Worm (Caenorhabditis elegans) whole organism, L4 larva: ENCODE measurements around the gene T14B1.1.
"Not testable (repeated sequence)": the region's sequence is repeated elsewhere in the genome, so short reads cannot be mapped to it uniquely, and the experiment has no call there.

ENCODE experiments used
- F26F4.8 ChIP-seq: fragments of 200-800 bp; sonication (Bioruptor generic); conservative IDR thresholded peaks from 2 replicates; pipeline ENCODE4 v1.3.6; 2022; ENCODE audit warnings: missing genetic modification characterization, missing compliant biosample characterization
- T20F7.1 ChIP-seq: fragments of 200-800 bp; sonication (Bioruptor generic); optimal IDR thresholded peaks from 2 replicates; lab custom pipeline; 2018; ENCODE audit warnings: mild to moderate bottlenecking, missing genetic modification characterization, missing compliant biosample characterization
- T26A8.4 ChIP-seq: fragments of 200-800 bp; sonication (Bioruptor generic); IDR thresholded peaks from 2 replicates; pipeline ENCODE4 v1.3.6; 2022; ENCODE audit warnings: missing genetic modification characterization, missing compliant biosample characterization
- Y48G9A.11 ChIP-seq: fragments of 200-800 bp; sonication (Bioruptor generic); IDR thresholded peaks from 2 replicates; pipeline ENCODE4 v1.3.6; 2022; ENCODE audit warnings: missing genetic modification reagents, missing genetic modification characterization, missing compliant biosample characterization
- ZK337.2 ChIP-seq: fragments of 200-800 bp; sonication (Bioruptor generic); IDR thresholded peaks from 2 replicates; pipeline ENCODE4 v1.3.6; 2022; ENCODE audit warnings: missing genetic modification reagents, missing genetic modification characterization, missing compliant biosample characterization
- aha-1 ChIP-seq: fragments of 150-350 bp; peaks from one replicate; lab custom pipeline; 2014; ENCODE audit warnings: missing biosample characterization, missing genetic modification characterization
- ama-1 ChIP-seq: fragments of 150-350 bp; optimal IDR thresholded peaks from 2 replicates; lab custom pipeline; 2014; ENCODE audit warnings: inconsistent platforms, mixed read lengths
- arid-1 ChIP-seq: fragments of 200-800 bp; sonication (Bioruptor generic); conservative IDR thresholded peaks from 2 replicates; pipeline ENCODE4 v1.3.6; 2022; ENCODE audit warnings: missing genetic modification reagents, missing genetic modification characterization, missing compliant biosample characterization
- ceh-28 ChIP-seq: fragments of 150-350 bp; optimal IDR thresholded peaks from 2 replicates; lab custom pipeline; 2014; ENCODE audit warnings: missing biosample characterization, missing genetic modification reagents, missing genetic modification characterization
- ceh-44 ChIP-seq: fragments of 200-800 bp; sonication (Bioruptor generic); IDR thresholded peaks from 2 replicates; pipeline ENCODE4 v1.3.6; 2022; ENCODE audit warnings: missing genetic modification reagents, missing genetic modification characterization, missing compliant biosample characterization
- daf-16 ChIP-seq, 3 experiments: sonication (generic microtip); optimal IDR thresholded peaks; 2 replicates each; lab custom pipeline; 2016 to 2017; ENCODE audit warnings: missing genetic modification characterization in 3 of 3, missing genetic modification reagents in 3 of 3, mild to moderate bottlenecking in 2 of 3, missing compliant biosample characterization in 2 of 3, missing biosample characterization in 1 of 3, moderate library complexity in 1 of 3
- daf-8 ChIP-seq: fragments of 200-800 bp; sonication (Bioruptor generic); IDR thresholded peaks from 2 replicates; pipeline ENCODE4 v1.3.6; 2022; ENCODE audit warnings: missing genetic modification characterization, missing compliant biosample characterization
- dmd-6 ChIP-seq: fragments of 200-800 bp; sonication (Bioruptor generic); IDR thresholded peaks from 2 replicates; pipeline ENCODE4 v1.3.6; 2022; ENCODE audit warnings: missing genetic modification reagents, missing genetic modification characterization, missing compliant biosample characterization
- dmd-8 ChIP-seq: fragments of 200-800 bp; sonication (Bioruptor generic); IDR thresholded peaks from 2 replicates; pipeline ENCODE4 v1.3.6; 2022; ENCODE audit warnings: missing genetic modification characterization, missing compliant biosample characterization
- dmd-9 ChIP-seq: fragments of 200-800 bp; sonication (Bioruptor generic); IDR thresholded peaks from 2 replicates; pipeline ENCODE4 v1.3.6; 2022; ENCODE audit warnings: missing genetic modification reagents, missing genetic modification characterization, missing compliant biosample characterization
- fos-1 ChIP-seq: fragments of 150-350 bp; optimal IDR thresholded peaks from 2 replicates; lab custom pipeline; 2014; ENCODE audit warnings: missing biosample characterization, missing genetic modification characterization
- hlh-30 ChIP-seq: sonication (generic microtip); optimal IDR thresholded peaks from 2 replicates; lab custom pipeline; 2017; ENCODE audit warnings: antibody characterized with exemption, mild to moderate bottlenecking, missing genetic modification characterization, missing compliant biosample characterization; ENCODE audit not compliant: insufficient read depth
- hmg-1.1 ChIP-seq: fragments of 200-800 bp; sonication (Bioruptor generic); IDR thresholded peaks from 2 replicates; pipeline ENCODE4 v1.3.6; 2022; ENCODE audit warnings: missing genetic modification reagents, missing genetic modification characterization, missing compliant biosample characterization
- lin-1 ChIP-seq: fragments of 200-800 bp; sonication (Bioruptor generic); IDR thresholded peaks from 2 replicates; pipeline ENCODE4 v1.3.6; 2022; ENCODE audit warnings: missing genetic modification reagents, missing genetic modification characterization, missing compliant biosample characterization
- lin-13 ChIP-seq: fragments of 150-350 bp; optimal IDR thresholded peaks from 2 replicates; lab custom pipeline; 2014; ENCODE audit warnings: missing biosample characterization, missing genetic modification reagents, missing genetic modification characterization
- lin-29 ChIP-seq: fragments of 200-800 bp; sonication (Bioruptor generic); IDR thresholded peaks from 2 replicates; pipeline ENCODE4 v1.3.6; 2022; ENCODE audit warnings: missing genetic modification reagents, missing genetic modification characterization, missing compliant biosample characterization
- mdt-29 ChIP-seq: fragments of 200-800 bp; sonication (Bioruptor generic); IDR thresholded peaks from 2 replicates; pipeline ENCODE4 v1.3.6; 2022; ENCODE audit warnings: missing genetic modification reagents, missing genetic modification characterization, missing compliant biosample characterization
- mep-1 ChIP-seq: fragments of 150-350 bp; sonication (generic microtip); optimal IDR thresholded peaks from 3 replicates; lab custom pipeline; 2014; ENCODE audit warnings: missing biosample characterization, missing genetic modification characterization
- mes-2 ChIP-seq: sonication (generic microtip); optimal IDR thresholded peaks from 2 replicates; lab custom pipeline; 2016; ENCODE audit warnings: missing genotype, mild to moderate bottlenecking, missing genetic modification characterization, missing compliant biosample characterization; ENCODE audit not compliant: poor library complexity, severe bottlenecking
- mxl-3 ChIP-seq: fragments of 200-800 bp; sonication (Bioruptor generic); optimal IDR thresholded peaks from 2 replicates; lab custom pipeline; 2018; ENCODE audit warnings: mild to moderate bottlenecking, missing genetic modification characterization, missing compliant biosample characterization
- nhr-102 ChIP-seq: sonication (generic microtip); optimal IDR thresholded peaks from 2 replicates; lab custom pipeline; 2016; ENCODE audit warnings: mild to moderate bottlenecking, missing genetic modification characterization, moderate library complexity, missing compliant biosample characterization
- nhr-237 ChIP-seq: sonication (generic microtip); optimal IDR thresholded peaks from 2 replicates; lab custom pipeline; 2017; ENCODE audit warnings: missing biosample characterization, missing genetic modification characterization
- nhr-25 ChIP-seq: sonication (generic microtip); optimal IDR thresholded peaks from 2 replicates; lab custom pipeline; 2017; ENCODE audit warnings: missing genetic modification characterization, mild to moderate bottlenecking, missing compliant biosample characterization, antibody characterized with exemption, moderate library complexity, borderline replicate concordance; ENCODE audit not compliant: insufficient read depth
- nhr-41 ChIP-seq: fragments of 200-800 bp; sonication (Bioruptor generic); IDR thresholded peaks from 2 replicates; pipeline ENCODE4 v1.3.6; 2022; ENCODE audit warnings: missing genetic modification reagents, missing genetic modification characterization, missing compliant biosample characterization
- nhr-42 ChIP-seq: fragments of 200-800 bp; sonication (Bioruptor generic); IDR thresholded peaks from 2 replicates; pipeline ENCODE4 v1.3.6; 2022; ENCODE audit warnings: missing genetic modification characterization, missing compliant biosample characterization
- nhr-77 ChIP-seq: fragments of 150-350 bp; optimal IDR thresholded peaks from 2 replicates; lab custom pipeline; 2014; ENCODE audit warnings: missing biosample characterization, missing genetic modification characterization
- php-3 ChIP-seq: fragments of 200-800 bp; sonication (Bioruptor generic); IDR thresholded peaks from 2 replicates; pipeline ENCODE4 v1.3.6; 2022; ENCODE audit warnings: missing genetic modification reagents, missing genetic modification characterization, missing compliant biosample characterization
- saeg-2 ChIP-seq: fragments of 200-800 bp; sonication (Bioruptor generic); IDR thresholded peaks from 2 replicates; pipeline ENCODE4 v1.3.6; 2022; ENCODE audit warnings: missing genetic modification reagents, missing genetic modification characterization, missing compliant biosample characterization
- snpc-4 ChIP-seq: fragments of 150-350 bp; optimal IDR thresholded peaks from 2 replicates; lab custom pipeline; 2014; ENCODE audit warnings: missing biosample characterization, missing genetic modification characterization
- spr-3 ChIP-seq: fragments of 200-800 bp; sonication (Bioruptor generic); optimal IDR thresholded peaks from 2 replicates; lab custom pipeline; 2018; ENCODE audit warnings: mild to moderate bottlenecking, missing genetic modification characterization, missing compliant biosample characterization
- tag-97 ChIP-seq: fragments of 200-800 bp; sonication (Bioruptor generic); IDR thresholded peaks from 2 replicates; pipeline ENCODE4 v1.3.6; 2022; ENCODE audit warnings: missing genetic modification characterization, missing compliant biosample characterization
- tra-1 ChIP-seq: fragments of 200-800 bp; sonication (Bioruptor generic); IDR thresholded peaks from 2 replicates; pipeline ENCODE4 v1.3.6; 2022; ENCODE audit warnings: missing genetic modification reagents, missing genetic modification characterization, missing compliant biosample characterization
- unc-39 ChIP-seq: sonication (generic microtip); optimal IDR thresholded peaks from 2 replicates; lab custom pipeline; 2017; ENCODE audit warnings: missing biosample characterization, missing genetic modification characterization
- vab-7 ChIP-seq: fragments of 200-800 bp; sonication (Bioruptor generic); IDR thresholded peaks from 2 replicates; pipeline ENCODE4 v1.3.6; 2022; ENCODE audit warnings: missing genetic modification reagents, missing genetic modification characterization, missing compliant biosample characterization
- zfp-3 ChIP-seq: fragments of 200-800 bp; sonication (Bioruptor generic); conservative IDR thresholded peaks from 2 replicates; pipeline ENCODE4 v1.3.6; 2022; ENCODE audit warnings: missing genetic modification reagents, missing genetic modification characterization, missing compliant biosample characterization
- zip-2 ChIP-seq: fragments of 150-350 bp; optimal IDR thresholded peaks from 2 replicates; lab custom pipeline; 2014; ENCODE audit warnings: missing biosample characterization, missing genetic modification characterization

T14B1.1 gene

DNA sequence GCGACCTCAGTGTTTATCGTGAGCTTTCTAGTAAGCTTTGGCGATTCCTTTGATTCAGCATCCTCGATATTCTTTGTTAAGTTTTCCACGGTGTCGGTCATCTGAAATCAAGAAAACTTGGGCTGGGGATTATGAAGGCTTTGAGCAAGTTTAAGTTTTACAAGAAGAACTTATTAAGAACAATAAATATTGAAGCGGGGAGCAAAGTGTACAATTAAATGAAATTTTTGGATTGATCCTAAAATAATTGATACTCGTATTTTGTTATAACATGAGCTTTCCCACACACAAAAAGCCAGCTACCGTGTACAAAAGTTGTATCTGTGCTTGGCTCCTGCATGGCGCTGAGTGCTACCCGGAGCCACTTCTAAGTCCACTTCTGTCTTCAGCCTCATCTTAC is 33.6 kb downstream of the T14B1.1 start, which contains the start of gene F34H10.3:
Gene F34H10.3 (minus strand): TSS at position 101 of the 400 bp plus-strand sequence.
- TF ChIP-seq hmg-1.1 (GFP tag; lab: Robert Waterston, UW), result no peak
- peak; percentile 11 for TF ChIP-seq aha-1

ce11 chrX:9629552-9629951 is 39.0 kb downstream of the T14B1.1 start:
- TF ChIP-seq F26F4.8 (GFP tag; lab: Robert Waterston, UW) (no peak), mdt-29 (GFP tag; lab: Robert Waterston, UW) (no peak), zip-2 (tag; lab: Kevin White, UChicago) (no peak), ama-1 (lab: Kevin White, UChicago) (no peak), nhr-42 (GFP tag; lab: Robert Waterston, UW) (no peak), unc-39 (no peak)

DNA sequence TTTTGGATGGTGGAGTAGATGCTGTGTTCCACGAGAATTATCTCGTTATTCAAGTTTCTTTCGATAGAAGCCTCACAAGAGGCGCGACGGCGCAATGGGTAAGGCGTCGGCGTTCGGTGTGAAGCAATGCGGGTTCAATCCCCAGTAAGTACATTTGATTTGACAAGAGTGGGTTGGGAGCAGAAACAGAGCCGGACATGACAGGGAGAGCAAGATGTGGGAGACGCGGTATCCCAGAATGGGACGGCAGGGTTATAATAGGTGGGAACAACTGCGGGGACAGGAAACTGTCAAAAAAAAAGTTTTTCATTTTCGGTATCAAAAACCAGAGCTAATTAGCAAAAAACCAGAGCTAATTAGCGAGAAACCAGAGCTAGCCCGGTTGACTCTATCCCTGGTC is 41.4 kb downstream of the T14B1.1 start:
- TF ChIP-seq tag-97 (GFP tag; lab: Robert Waterston, UW), result 0 out of 2 replicates have a peak, but pooled peaks have one; percentile 19
- TF ChIP-seq mdt-29 (GFP tag; lab: Robert Waterston, UW), result 0 out of 2 replicates have a peak, but pooled peaks have one; percentile 18
- TF ChIP-seq dmd-8, result peak; percentile 66; the same call in 1 of the 2 replicates
- 0 out of 2 replicates have a peak, but pooled peaks have one; percentile 9 for TF ChIP-seq vab-7 (GFP tag; lab: Robert Waterston, UW)
- TF ChIP-seq dmd-9, result peak; percentile 73; the same call in 1 of the 2 replicates
- TF ChIP-seq php-3 (GFP tag; lab: Robert Waterston, UW), result peak; percentile 53; the same call in 1 of the 2 replicates
- TF ChIP-seq dmd-6 (GFP tag; lab: Robert Waterston, UW), result 0 out of 2 replicates have a peak, but pooled peaks have one; percentile 17

- TF ChIP-seq snpc-4 (tag; lab: Kevin White, UChicago); daf-16 (GFP tag; optimal IDR thresholded peaks at IDR 0.05; lab: Kevin White, UChicago); daf-16 (tag; optimal IDR thresholded peaks at IDR 0.05; lab: Kevin White, UChicago); daf-8 (GFP tag; lab: Robert Waterston, UW): not testable (repeated sequence)
Measured at ce11 chrX:9625824-9626223, 42.7 kb downstream of the T14B1.1 start, which contains the start of gene F34H10.1. Gene F34H10.1, plus strand, starts transcription at chrX:9626124.

DNA sequence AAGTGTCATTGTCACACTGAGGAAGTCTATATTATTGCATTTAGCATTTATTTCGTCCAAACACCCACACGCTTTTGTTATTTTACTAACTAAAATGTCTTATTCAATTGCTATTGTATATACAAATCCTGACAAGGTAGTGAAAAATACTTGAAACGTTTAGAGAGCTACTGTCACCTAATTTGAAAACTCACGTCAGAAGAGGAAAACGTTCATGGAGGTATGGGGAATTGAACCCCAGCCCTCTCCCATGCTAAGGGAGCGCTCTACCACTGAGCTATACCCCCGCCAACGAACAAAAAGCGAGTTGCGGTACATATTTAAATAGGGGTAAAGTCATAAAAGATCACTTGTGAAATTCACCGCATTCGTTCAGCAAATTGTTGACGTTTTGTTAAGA is 45.9 kb downstream of the T14B1.1 start:
- TF ChIP-seq hlh-30 (tag; lab: Kevin White, UChicago) (peak; percentile 41), dmd-6 (GFP tag; lab: Robert Waterston, UW) (peak; percentile 52; the same call in 1 of the 2 replicates), nhr-77 (tag; lab: Kevin White, UChicago) (no peak), ZK337.2 (GFP tag; lab: Robert Waterston, UW) (peak; percentile 60; the same call in 1 of the 2 replicates), Y48G9A.11 (GFP tag; lab: Robert Waterston, UW) (peak; percentile 73), nhr-102 (tag; lab: Kevin White, UChicago) (peak; percentile 76), zfp-3 (GFP tag; lab: Robert Waterston, UW) (0 out of 2 replicates have a peak, but pooled peaks have one; percentile 9), nhr-237 (tag; lab: Kevin White, UChicago) (no peak), mes-2 (tag; lab: Kevin White, UChicago) (no peak), mep-1 (tag; lab: Kevin White, UChicago) (no peak), ceh-44 (GFP tag; lab: Robert Waterston, UW) (0 out of 2 replicates have a peak, but pooled peaks have one; percentile 20), nhr-42 (GFP tag; lab: Robert Waterston, UW) (no peak), nhr-25 (tag; lab: Kevin White, UChicago) (peak; percentile 20), T26A8.4 (GFP tag; lab: Robert Waterston, UW) (no peak), lin-1 (GFP tag; lab: Robert Waterston, UW) (peak; percentile 41; the same call in 1 of the 2 replicates), mxl-3 (GFP tag; lab: Kevin White, UChicago) (peak; percentile 36), fos-1 (tag; lab: Kevin White, UChicago) (no peak), spr-3 (peak; percentile 14), lin-29 (GFP tag; lab: Robert Waterston, UW) (no peak), nhr-41 (GFP tag; lab: Robert Waterston, UW) (no peak), ceh-28 (no peak), arid-1 (peak; percentile 53), T20F7.1 (peak; percentile 19), saeg-2 (0 out of 2 replicates have a peak, but pooled peaks have one; percentile 32), php-3 (GFP tag; lab: Robert Waterston, UW) (peak; percentile 56; the same call in 1 of the 2 replicates), tra-1 (GFP tag; lab: Robert Waterston, UW) (peak; percentile 80; the same call in 1 of the 2 replicates), lin-13 (GFP tag; lab: Kevin White, UChicago) (peak; percentile 31)
